Worm (Caenorhabditis elegans): ENCODE results near the gene tub-1.

- no peak for TF ChIP-seq dao-5 (tag; optimal IDR thresholded peaks at IDR 0.05)
- TF ChIP-seq him-1 (tag; optimal IDR thresholded peaks at IDR 0.05): no peak
Observed at ce11 chrII:8173449-8173848, 16.7 kb upstream of the tub-1 start, which contains the start of the genes decr-1.3 and T05C12.1.

All from whole organism, L4/young adult.